Worm (Caenorhabditis elegans) whole organism, L1 larva: Measurements from ENCODE around the gene K04B12.2.

Experiments
- C04F5.9 ChIP-seq: sonication (generic microtip); optimal IDR thresholded peaks from 2 replicates; lab custom pipeline; 2016; ENCODE audit warnings: missing genetic modification characterization, missing compliant biosample characterization
- C16A3.4 ChIP-seq: fragments of 150-350 bp; optimal IDR thresholded peaks from 2 replicates; lab custom pipeline; 2014; ENCODE audit warnings: missing biosample characterization, missing genetic modification characterization
- F16B12.6 ChIP-seq: fragments of 150-350 bp; optimal IDR thresholded peaks from 2 replicates; lab custom pipeline; 2014; ENCODE audit warnings: missing biosample characterization, missing genetic modification characterization
- blmp-1 ChIP-seq: fragments of 150-350 bp; optimal IDR thresholded peaks from 2 replicates; lab custom pipeline; 2014; ENCODE audit warnings: missing biosample characterization, missing genetic modification characterization
- ceh-8 ChIP-seq: fragments of 200-800 bp; sonication (Bioruptor generic); optimal IDR thresholded peaks from 2 replicates; lab custom pipeline; 2018; ENCODE audit warnings: mild to moderate bottlenecking, missing genetic modification characterization, moderate library complexity, missing compliant biosample characterization
- ceh-82 ChIP-seq, 3 experiments: fragments of 150-350 bp in 1 of 3; sonication (generic microtip) in 2 of 3; optimal IDR thresholded peaks; 2 replicates each; lab custom pipeline; 2014 to 2017; ENCODE audit warnings: missing biosample characterization in 3 of 3, missing genetic modification characterization in 3 of 3
- ceh-88 ChIP-seq: fragments of 200-800 bp; sonication (Bioruptor generic); IDR thresholded peaks from 2 replicates; pipeline ENCODE4 v1.3.6; 2022; ENCODE audit warnings: missing genetic modification characterization, missing compliant biosample characterization
- dpl-1 ChIP-seq, 3 experiments: fragments of 150-350 bp in 2 of 3; sonication (generic microtip) in 1 of 3; optimal IDR thresholded peaks; 2 replicates each; lab custom pipeline; 2014 to 2017; ENCODE audit warnings: missing biosample characterization in 3 of 3, missing genetic modification characterization in 3 of 3, missing genetic modification reagents in 3 of 3
- dsc-1 ChIP-seq: sonication (generic microtip); optimal IDR thresholded peaks from 2 replicates; lab custom pipeline; 2016; ENCODE audit warnings: mild to moderate bottlenecking, missing genetic modification characterization, missing compliant biosample characterization
- efl-1 ChIP-seq, 4 experiments: fragments of 150-350 bp; optimal IDR thresholded peaks in 3 of 4; peaks in 1 of 4; 1 replicate in 1 of 4; 2 replicates in 3 of 4; lab custom pipeline; 2014; ENCODE audit warnings: missing biosample characterization in 2 of 4, missing genetic modification characterization in 2 of 4, missing genetic modification reagents in 2 of 4
- efl-3 ChIP-seq: fragments of 200-800 bp; sonication (Bioruptor generic); optimal IDR thresholded peaks from 2 replicates; lab custom pipeline; 2018; ENCODE audit warnings: mild to moderate bottlenecking, missing genetic modification characterization, missing compliant biosample characterization
- elt-3 ChIP-seq, 6 experiments: fragments of 150-350 bp in 1 of 6; sonication (generic microtip); optimal IDR thresholded peaks; 2 replicates each; lab custom pipeline; 2017 to 2018; ENCODE audit warnings: missing biosample characterization in 6 of 6, missing genetic modification characterization in 6 of 6, inconsistent platforms in 1 of 6
- fkh-10 ChIP-seq: sonication (generic microtip); optimal IDR thresholded peaks from 2 replicates; lab custom pipeline; 2017; ENCODE audit warnings: missing biosample characterization, missing genetic modification reagents, missing genetic modification characterization
- fkh-8 ChIP-seq: sonication (generic microtip); optimal IDR thresholded peaks from 2 replicates; lab custom pipeline; 2016; ENCODE audit warnings: mild to moderate bottlenecking, missing genetic modification characterization, missing compliant biosample characterization
- grh-1 ChIP-seq: fragments of 200-800 bp; sonication (Bioruptor generic); IDR thresholded peaks from 2 replicates; pipeline ENCODE4 v1.3.6; 2022; ENCODE audit warnings: missing genetic modification reagents, missing genetic modification characterization, missing compliant biosample characterization
- hlh-17 ChIP-seq: fragments of 200-800 bp; sonication (Bioruptor generic); optimal IDR thresholded peaks from 2 replicates; lab custom pipeline; 2018; ENCODE audit warnings: missing genetic modification characterization, mild to moderate bottlenecking, missing compliant biosample characterization, moderate library complexity, borderline replicate concordance
- hpl-2 ChIP-seq: fragments of 150-350 bp; optimal IDR thresholded peaks from 2 replicates; lab custom pipeline; 2014; ENCODE audit warnings: missing biosample characterization, missing genetic modification reagents, missing genetic modification characterization
- irx-1 ChIP-seq: sonication (generic microtip); optimal IDR thresholded peaks from 2 replicates; lab custom pipeline; 2016; ENCODE audit warnings: missing genetic modification characterization, missing compliant biosample characterization
- jun-1 ChIP-seq: fragments of 150-350 bp; optimal IDR thresholded peaks from 2 replicates; lab custom pipeline; 2014; ENCODE audit warnings: missing biosample characterization, missing genetic modification reagents, missing genetic modification characterization
- lin-13 ChIP-seq: fragments of 150-350 bp; optimal IDR thresholded peaks from 2 replicates; lab custom pipeline; 2014; ENCODE audit warnings: missing biosample characterization, missing genetic modification reagents, missing genetic modification characterization
- lin-15B ChIP-seq: fragments of 150-350 bp; sonication (generic microtip); optimal IDR thresholded peaks from 3 replicates; lab custom pipeline; 2014; ENCODE audit warnings: missing biosample characterization, missing genetic modification characterization
- lin-35 ChIP-seq, 2 experiments: fragments of 150-350 bp; optimal IDR thresholded peaks; 2 replicates each; lab custom pipeline; 2014; ENCODE audit warnings: missing biosample characterization in 2 of 2, missing genetic modification characterization in 2 of 2, missing genetic modification reagents in 2 of 2
- lsy-2 ChIP-seq, 2 experiments: fragments of 150-350 bp; optimal IDR thresholded peaks; 2 replicates each; lab custom pipeline; 2014; ENCODE audit warnings: missing biosample characterization in 2 of 2, missing genetic modification characterization in 2 of 2
- mdl-1 ChIP-seq, 2 experiments: fragments of 150-350 bp; optimal IDR thresholded peaks; 2 replicates each; lab custom pipeline; 2014 to 2017; ENCODE audit warnings: missing biosample characterization in 2 of 2, missing genetic modification characterization in 2 of 2, inconsistent platforms in 1 of 2
- mep-1 ChIP-seq: fragments of 150-350 bp; optimal IDR thresholded peaks from 2 replicates; lab custom pipeline; 2014; ENCODE audit warnings: missing biosample characterization, missing genetic modification characterization
- nhr-19 ChIP-seq: fragments of 200-800 bp; sonication (Bioruptor generic); conservative IDR thresholded peaks from 2 replicates; pipeline ENCODE4 v1.3.6; 2022; ENCODE audit warnings: missing genetic modification characterization, missing compliant biosample characterization
- nhr-20 ChIP-seq: sonication (generic microtip); optimal IDR thresholded peaks from 2 replicates; lab custom pipeline; 2016; ENCODE audit warnings: mild to moderate bottlenecking, missing genetic modification characterization, missing compliant biosample characterization
- nhr-47 ChIP-seq: sonication (generic microtip); optimal IDR thresholded peaks from 2 replicates; lab custom pipeline; 2016; ENCODE audit warnings: mild to moderate bottlenecking, missing genetic modification characterization, moderate library complexity, missing compliant biosample characterization
- nhr-71 ChIP-seq: sonication (generic microtip); optimal IDR thresholded peaks from 2 replicates; lab custom pipeline; 2016; ENCODE audit warnings: mild to moderate bottlenecking, missing genetic modification characterization, moderate library complexity, missing compliant biosample characterization
- nhr-77 ChIP-seq: fragments of 150-350 bp; optimal IDR thresholded peaks from 2 replicates; lab custom pipeline; 2014; ENCODE audit warnings: missing biosample characterization, missing genetic modification characterization
- nhr-85 ChIP-seq: sonication (generic microtip); peaks from one replicate; lab custom pipeline; 2016; ENCODE audit warnings: missing genetic modification characterization, inconsistent platforms, missing compliant biosample characterization
- rnt-1 ChIP-seq: sonication (generic microtip); optimal IDR thresholded peaks from 2 replicates; lab custom pipeline; 2016; ENCODE audit warnings: mild to moderate bottlenecking, missing genetic modification characterization, moderate library complexity, missing compliant biosample characterization
- skn-1 ChIP-seq: fragments of 150-350 bp; optimal IDR thresholded peaks from 2 replicates; lab custom pipeline; 2014; ENCODE audit warnings: missing biosample characterization, missing genetic modification characterization
- snpc-4 ChIP-seq: fragments of 150-350 bp; optimal IDR thresholded peaks from 2 replicates; lab custom pipeline; 2014; ENCODE audit warnings: missing biosample characterization, missing genetic modification characterization
- snu-23 ChIP-seq: sonication (generic microtip); optimal IDR thresholded peaks from 2 replicates; lab custom pipeline; 2016; ENCODE audit warnings: missing genetic modification characterization, missing compliant biosample characterization
- sox-4 ChIP-seq: sonication (generic microtip); optimal IDR thresholded peaks from 2 replicates; lab custom pipeline; 2016; ENCODE audit warnings: missing genetic modification characterization, missing compliant biosample characterization
- sptf-1 ChIP-seq: fragments of 150-350 bp; optimal IDR thresholded peaks from 2 replicates; lab custom pipeline; 2014; ENCODE audit warnings: missing biosample characterization, missing genetic modification characterization
- swsn-7 ChIP-seq: sonication (generic microtip); optimal IDR thresholded peaks from 2 replicates; lab custom pipeline; 2016; ENCODE audit warnings: missing genetic modification characterization, missing compliant biosample characterization
- tbx-2 ChIP-seq: sonication (generic microtip); optimal IDR thresholded peaks from 2 replicates; lab custom pipeline; 2016; ENCODE audit warnings: missing genetic modification characterization, missing compliant biosample characterization
- unc-130 ChIP-seq: fragments of 150-350 bp; optimal IDR thresholded peaks from 2 replicates; lab custom pipeline; 2017; ENCODE audit warnings: missing biosample characterization, missing genetic modification characterization, inconsistent platforms
- xbp-1 ChIP-seq: sonication (generic microtip); optimal IDR thresholded peaks from 2 replicates; lab custom pipeline; 2016; ENCODE audit warnings: missing genetic modification characterization, missing compliant biosample characterization

The K04B12.2 gene

ce11 chrII:14393766-14394165, 44.0 kb downstream of the K04B12.2 start:
- no peak for TF ChIP-seq irx-1
- no peak for TF ChIP-seq ceh-8 (GFP tag; lab: Kevin White, UChicago)
- no peak for TF ChIP-seq nhr-85
- no peak for TF ChIP-seq sox-4
- TF ChIP-seq F16B12.6, result no peak

ce11 chrII:14390036-14390763, 47.6 kb downstream of the K04B12.2 start, which contains the start of the genes kbp-3 and nurf-1:
Gene kbp-3, minus strand, starts transcription at chrII:14390078.
Gene nurf-1, plus strand, starts transcription at chrII:14390713.
- no peak for TF ChIP-seq fkh-10 (GFP tag; lab: Kevin White, UChicago)
- TF ChIP-seq lin-13 (GFP tag; lab: Kevin White, UChicago), result peak; percentile 5
- peak; percentile 86 to 93 (median 89) for TF ChIP-seq dpl-1 (GFP tag; optimal IDR thresholded peaks at IDR 0.05; lab: Kevin White, UChicago)
- no peak for TF ChIP-seq hpl-2 (GFP tag; lab: Kevin White, UChicago)
- peak; percentile 93 to 96 for TF ChIP-seq lin-35 (GFP tag; optimal IDR thresholded peaks at IDR 0.05; lab: Kevin White, UChicago)
- peak; percentile 40 for TF ChIP-seq tbx-2
- TF ChIP-seq unc-130 (tag; lab: Kevin White, UChicago), result peak; percentile 54
- TF ChIP-seq lin-15B (tag; lab: Kevin White, UChicago), result peak; percentile 65
- peak; percentile 80 for TF ChIP-seq nhr-77
- peak in 2 of 3 experiments; percentile 14 to 60 for TF ChIP-seq ceh-82 (tag; optimal IDR thresholded peaks at IDR 0.05; lab: Kevin White, UChicago)
- peak; percentile 68 for TF ChIP-seq snu-23 (GFP tag; lab: Kevin White, UChicago)
- peak; percentile 22 for TF ChIP-seq dsc-1 (tag; lab: Kevin White, UChicago)
- peak; percentile 30; the same call in 1 of the 2 replicates for TF ChIP-seq nhr-19 (GFP tag; lab: Robert Waterston, UW)
- TF ChIP-seq nhr-71 (tag; lab: Kevin White, UChicago), result peak; percentile 57
- TF ChIP-seq efl-1 (optimal IDR thresholded peaks at IDR 0.05; lab: Kevin White, UChicago), result peak; percentile 77 to 91
- TF ChIP-seq efl-1 (GFP tag; optimal IDR thresholded peaks at IDR 0.05 in 1 of 2; lab: Kevin White, UChicago), result peak; percentile 91 to 99
- TF ChIP-seq skn-1, result peak; percentile 62
- TF ChIP-seq mdl-1 (tag; optimal IDR thresholded peaks at IDR 0.05; lab: Kevin White, UChicago), result peak in 1 of 2 experiments; percentile 52
- TF ChIP-seq grh-1 (GFP tag; lab: Robert Waterston, UW), result no peak
- no peak for TF ChIP-seq C04F5.9 (tag; lab: Kevin White, UChicago)
- TF ChIP-seq lsy-2 (tag; optimal IDR thresholded peaks at IDR 0.05; lab: Kevin White, UChicago), result peak; percentile 56 to 89
- peak; percentile 23 for TF ChIP-seq fkh-8 (tag; lab: Kevin White, UChicago)
- TF ChIP-seq C16A3.4 (tag; lab: Kevin White, UChicago), result peak; percentile 67
- peak in 1 of 6 experiments; percentile 45 for TF ChIP-seq elt-3 (tag; optimal IDR thresholded peaks at IDR 0.05; lab: Kevin White, UChicago)
- TF ChIP-seq nhr-47 (tag; lab: Kevin White, UChicago), result peak; percentile 53
- peak; percentile 14 for TF ChIP-seq swsn-7 (tag; lab: Kevin White, UChicago)
- TF ChIP-seq xbp-1 (tag; lab: Kevin White, UChicago), result peak; percentile 38
- peak; percentile 15 for TF ChIP-seq mep-1 (tag; lab: Kevin White, UChicago)
- peak; percentile 31 for TF ChIP-seq rnt-1 (tag; lab: Kevin White, UChicago)
- peak; percentile 47 for TF ChIP-seq nhr-20 (tag; lab: Kevin White, UChicago)
- TF ChIP-seq blmp-1, result peak; percentile 33
- TF ChIP-seq jun-1 (tag; lab: Kevin White, UChicago), result no peak
- peak; percentile 37 for TF ChIP-seq F16B12.6
- peak; percentile 9 for TF ChIP-seq snpc-4 (tag; lab: Kevin White, UChicago)
- TF ChIP-seq efl-3 (GFP tag; lab: Kevin White, UChicago), result no peak
- no peak for TF ChIP-seq hlh-17 (GFP tag; lab: Kevin White, UChicago)
- 0 out of 2 replicates have a peak, but pooled peaks have one; percentile 13 for TF ChIP-seq ceh-88 (GFP tag; lab: Robert Waterston, UW)
- no peak for TF ChIP-seq sptf-1 (tag; lab: Kevin White, UChicago)
